Fruit fly (Drosophila melanogaster) whole organism, embryonic: ENCODE measurements around the gene mthl1.
A peak's percentile ranks its signal among the peaks of the same experiment; 100 is the strongest.

Experiments used
- ATbp ChIP-seq: fragments of 200-800 bp; sonication (Bioruptor generic); optimal IDR thresholded peaks from 2 replicates; lab custom pipeline; 2017; ENCODE audit warnings: missing biosample characterization, mild to moderate bottlenecking, missing genetic modification characterization, missing genetic modification reagents
- B-H1 ChIP-seq: fragments of 200-800 bp; sonication (Bioruptor generic); IDR thresholded peaks from 3 replicates; pipeline ENCODE4 v1.3.6; 2022; ENCODE audit warnings: missing biosample characterization, missing genetic modification characterization
- B-H2 ChIP-seq: fragments of 200-800 bp; sonication (Bioruptor generic); optimal IDR thresholded peaks from 2 replicates; lab custom pipeline; 2018; ENCODE audit warnings: missing biosample characterization, mild to moderate bottlenecking, missing genetic modification characterization
- Bgb ChIP-seq: fragments of 200-800 bp; sonication (Bioruptor generic); IDR thresholded peaks from 2 replicates; pipeline ENCODE4 v1.3.6; 2022; ENCODE audit warnings: missing biosample characterization, missing genetic modification characterization; ENCODE audit not compliant: partially characterized antibody
- Blimp-1 ChIP-seq: fragments of 200-800 bp; sonication (Bioruptor generic); optimal IDR thresholded peaks from 3 replicates; lab custom pipeline; 2018; ENCODE audit warnings: missing biosample characterization, missing genetic modification characterization, mild to moderate bottlenecking, moderate library complexity, missing genetic modification reagents
- Bteb2 ChIP-seq: fragments of 200-800 bp; sonication (Bioruptor generic); optimal IDR thresholded peaks from 2 replicates; lab custom pipeline; 2016; ENCODE audit warnings: missing biosample characterization, missing genetic modification characterization
- CG10267 ChIP-seq: fragments of 200-800 bp; sonication (Bioruptor generic); optimal IDR thresholded peaks from 2 replicates; lab custom pipeline; 2018; ENCODE audit warnings: missing biosample characterization, mild to moderate bottlenecking, missing genetic modification characterization, moderate library complexity
- CG10654 ChIP-seq: fragments of 200-800 bp; sonication (Bioruptor generic); optimal IDR thresholded peaks from 2 replicates; lab custom pipeline; 2016; ENCODE audit warnings: missing biosample characterization, missing genetic modification characterization
- CG11696 ChIP-seq: fragments of 200-800 bp; sonication (Bioruptor generic); IDR thresholded peaks from 2 replicates; pipeline ENCODE4 v1.3.6; 2022; ENCODE audit warnings: missing biosample characterization, missing genetic modification characterization
- CG12071 ChIP-seq: fragments of 200-800 bp; sonication (Bioruptor generic); optimal IDR thresholded peaks from 3 replicates; lab custom pipeline; 2018; ENCODE audit warnings: missing biosample characterization, mild to moderate bottlenecking, missing genetic modification characterization
- CG12659 ChIP-seq: fragments of 200-800 bp; sonication (Bioruptor generic); optimal IDR thresholded peaks from 3 replicates; lab custom pipeline; 2017; ENCODE audit warnings: mild to moderate bottlenecking, missing biosample characterization, missing genetic modification reagents, missing genetic modification characterization
- CG12769 ChIP-seq: fragments of 200-800 bp; sonication (Bioruptor generic); optimal IDR thresholded peaks from 2 replicates; lab custom pipeline; 2019; ENCODE audit warnings: missing biosample characterization, mild to moderate bottlenecking, missing genetic modification characterization, moderate library complexity
- CG13287 ChIP-seq: fragments of 200-800 bp; sonication (Bioruptor generic); IDR thresholded peaks from 2 replicates; pipeline ENCODE4 v1.3.6; 2022; ENCODE audit warnings: missing biosample characterization, missing genetic modification characterization; ENCODE audit not compliant: partially characterized antibody
- CG31388 ChIP-seq: fragments of 200-800 bp; sonication (Bioruptor generic); optimal IDR thresholded peaks from 2 replicates; lab custom pipeline; 2016; ENCODE audit warnings: missing biosample characterization, missing genetic modification characterization
- CG32532 ChIP-seq: fragments of 200-800 bp; sonication (Bioruptor generic); IDR thresholded peaks from 2 replicates; pipeline ENCODE4 v1.3.6; 2022; ENCODE audit warnings: missing biosample characterization, missing genetic modification characterization
- CG7372 ChIP-seq: fragments of 200-800 bp; sonication (Bioruptor generic); IDR thresholded peaks from 2 replicates; pipeline ENCODE4 v1.3.6; 2022; ENCODE audit warnings: missing biosample characterization, missing genetic modification characterization
- CG7839 ChIP-seq: fragments of 200-800 bp; sonication (Bioruptor generic); optimal IDR thresholded peaks from 3 replicates; lab custom pipeline; 2018; ENCODE audit warnings: missing biosample characterization, mild to moderate bottlenecking, missing genetic modification characterization, moderate library complexity
- CG9932 ChIP-seq: fragments of 200-800 bp; sonication (Bioruptor generic); IDR thresholded peaks from 2 replicates; pipeline ENCODE4 v1.3.6; 2022; ENCODE audit warnings: missing biosample characterization, missing genetic modification characterization
- Dbx ChIP-seq: fragments of 200-800 bp; sonication (Bioruptor generic); IDR thresholded peaks from 3 replicates; pipeline ENCODE4 v1.3.6; 2022; ENCODE audit warnings: missing biosample characterization, missing genetic modification characterization
- Dip3 ChIP-seq: fragments of 200-800 bp; sonication (Bioruptor generic); optimal IDR thresholded peaks from 3 replicates; lab custom pipeline; 2016; ENCODE audit warnings: missing biosample characterization, missing genetic modification characterization
- Eip74EF ChIP-seq, 2 experiments: fragments of 200-800 bp in 1 of 2; fragments of >200 bp in 1 of 2; sonication (Bioruptor generic) in 1 of 2; optimal IDR thresholded peaks; 2 replicates each; lab custom pipeline; 2017 to 2019; ENCODE audit warnings: missing biosample characterization in 2 of 2, missing genetic modification characterization in 2 of 2, mild to moderate bottlenecking in 1 of 2, moderate library complexity in 1 of 2
- Fer2 ChIP-seq: fragments of 200-800 bp; sonication (Bioruptor generic); optimal IDR thresholded peaks from 2 replicates; lab custom pipeline; 2018; ENCODE audit warnings: missing biosample characterization, mild to moderate bottlenecking, missing genetic modification characterization, moderate library complexity
- Opbp ChIP-seq: fragments of 200-800 bp; sonication (Bioruptor generic); IDR thresholded peaks from 3 replicates; pipeline ENCODE4 v1.3.6; 2022; ENCODE audit warnings: missing biosample characterization, missing genetic modification characterization; ENCODE audit not compliant: partially characterized antibody
- Pdp1 ChIP-seq, 2 experiments: fragments of 200-800 bp; sonication (Bioruptor generic); optimal IDR thresholded peaks; 3 replicates each; lab custom pipeline; 2016; ENCODE audit warnings: missing biosample characterization in 2 of 2, missing genetic modification characterization in 2 of 2, mild to moderate bottlenecking in 1 of 2, moderate library complexity in 1 of 2
- Rfx ChIP-seq: fragments of 200-800 bp; sonication (Bioruptor generic); IDR thresholded peaks from 2 replicates; pipeline ENCODE4 v1.3.6; 2022; ENCODE audit warnings: missing biosample characterization, missing genetic modification characterization
- Taf1 ChIP-seq: fragments of 200-800 bp; sonication (Bioruptor generic); IDR thresholded peaks from 2 replicates; pipeline ENCODE4 v1.3.6; 2022; ENCODE audit warnings: missing biosample characterization, missing genetic modification characterization
- ab ChIP-seq: fragments of 200-800 bp; sonication (Bioruptor generic); optimal IDR thresholded peaks from 2 replicates; lab custom pipeline; 2016; ENCODE audit warnings: missing biosample characterization, missing genetic modification characterization
- abd-A ChIP-seq: fragments of 200-800 bp; sonication (Bioruptor generic); optimal IDR thresholded peaks from 3 replicates; lab custom pipeline; 2019; ENCODE audit warnings: missing biosample characterization, mild to moderate bottlenecking, missing genetic modification characterization, moderate library complexity
- az2 ChIP-seq: fragments of 200-800 bp; sonication (Bioruptor generic); optimal IDR thresholded peaks from 3 replicates; lab custom pipeline; 2016; ENCODE audit warnings: missing biosample characterization, missing genetic modification characterization
- bowl ChIP-seq: fragments of 200-800 bp; sonication (Bioruptor generic); IDR thresholded peaks from 2 replicates; pipeline ENCODE4 v1.3.6; 2022; ENCODE audit warnings: missing biosample characterization, missing genetic modification characterization
- cad ChIP-seq: fragments of >200 bp; optimal IDR thresholded peaks from 2 replicates; lab custom pipeline; 2017; ENCODE audit warnings: missing biosample characterization, missing genetic modification characterization
- chinmo ChIP-seq: fragments of 200-800 bp; sonication (Bioruptor generic); IDR thresholded peaks from 4 replicates; pipeline ENCODE4 v1.3.6; 2022; ENCODE audit warnings: missing biosample characterization, missing genetic modification characterization; ENCODE audit not compliant: partially characterized antibody
- chm ChIP-seq: fragments of 200-800 bp; sonication (Bioruptor generic); IDR thresholded peaks from 2 replicates; pipeline ENCODE4 v1.3.6; 2022; ENCODE audit warnings: missing biosample characterization, missing genetic modification characterization
- chn ChIP-seq: fragments of 200-800 bp; sonication (Bioruptor generic); optimal IDR thresholded peaks from 2 replicates; lab custom pipeline; 2016; ENCODE audit warnings: missing biosample characterization, missing genetic modification characterization
- ci ChIP-seq: fragments of 200-800 bp; sonication (Bioruptor generic); IDR thresholded peaks from 3 replicates; pipeline ENCODE4 v1.3.6; 2022; ENCODE audit warnings: missing biosample characterization, missing genetic modification characterization
- cwo ChIP-seq: fragments of 200-800 bp; sonication (Bioruptor generic); optimal IDR thresholded peaks from 3 replicates; lab custom pipeline; 2017; ENCODE audit warnings: missing biosample characterization, missing genetic modification characterization, mild to moderate bottlenecking, moderate library complexity, missing genetic modification reagents
- dysf ChIP-seq: fragments of 200-800 bp; sonication (Bioruptor generic); IDR thresholded peaks from 3 replicates; pipeline ENCODE4 v1.3.6; 2022; ENCODE audit warnings: missing biosample characterization, missing genetic modification characterization
- gro ChIP-seq: fragments of 200-800 bp; sonication (Bioruptor generic); optimal IDR thresholded peaks from 2 replicates; lab custom pipeline; 2016; ENCODE audit warnings: missing biosample characterization, missing genetic modification characterization
- h ChIP-seq: fragments of >200 bp; optimal IDR thresholded peaks from 2 replicates; lab custom pipeline; 2017
- hb ChIP-seq: fragments of 200-800 bp; sonication (Bioruptor generic); IDR thresholded peaks from 3 replicates; pipeline ENCODE4 v1.3.6; 2022; ENCODE audit warnings: missing biosample characterization, missing genetic modification characterization; ENCODE audit not compliant: partially characterized antibody
- nom ChIP-seq: fragments of 200-800 bp; sonication (Bioruptor generic); optimal IDR thresholded peaks from 2 replicates; lab custom pipeline; 2017; ENCODE audit warnings: missing biosample characterization, missing genetic modification characterization, mild to moderate bottlenecking, moderate library complexity, missing genetic modification reagents
- onecut ChIP-seq: fragments of 200-800 bp; sonication (Bioruptor generic); IDR thresholded peaks from 2 replicates; pipeline ENCODE4 v1.3.6; 2022; ENCODE audit warnings: missing biosample characterization, missing genetic modification characterization
- psq ChIP-seq: fragments of 200-800 bp; sonication (Bioruptor generic); optimal IDR thresholded peaks from 2 replicates; lab custom pipeline; 2017; ENCODE audit warnings: missing biosample characterization, missing genetic modification characterization
- row ChIP-seq: fragments of 200-800 bp; sonication (Bioruptor generic); IDR thresholded peaks from 3 replicates; pipeline ENCODE4 v1.3.6; 2022; ENCODE audit warnings: missing biosample characterization, missing genetic modification characterization
- sens ChIP-seq: fragments of 200-800 bp; sonication (Bioruptor generic); peaks from one replicate; lab custom pipeline; 2016; ENCODE audit warnings: missing biosample characterization, missing genetic modification characterization
- slbo ChIP-seq: fragments of 200-800 bp; sonication (Bioruptor generic); IDR thresholded peaks from 2 replicates; pipeline ENCODE4 v1.3.6; 2022; ENCODE audit warnings: missing biosample characterization, missing genetic modification characterization
- sr ChIP-seq: fragments of 200-800 bp; sonication (Bioruptor generic); IDR thresholded peaks from 3 replicates; pipeline ENCODE4 v1.3.6; 2022; ENCODE audit warnings: missing biosample characterization, missing genetic modification characterization
- ssp ChIP-seq: fragments of 200-800 bp; sonication (Bioruptor generic); IDR thresholded peaks from 2 replicates; pipeline ENCODE4 v1.3.6; 2022; ENCODE audit warnings: missing biosample characterization, missing genetic modification characterization
- sug ChIP-seq: fragments of 200-800 bp; optimal IDR thresholded peaks from 2 replicates; lab custom pipeline; 2019; ENCODE audit warnings: missing biosample characterization, mild to moderate bottlenecking, missing genetic modification characterization, moderate library complexity
- twi ChIP-seq: fragments of 200-800 bp; optimal IDR thresholded peaks from 2 replicates; lab custom pipeline; 2019; ENCODE audit warnings: missing biosample characterization, mild to moderate bottlenecking, missing genetic modification characterization, moderate library complexity
- unc-4 ChIP-seq: fragments of 200-800 bp; sonication (Bioruptor generic); IDR thresholded peaks from 2 replicates; pipeline ENCODE4 v1.3.6; 2022; ENCODE audit warnings: missing biosample characterization, missing genetic modification characterization; ENCODE audit not compliant: partially characterized antibody

Gene mthl1

DNA sequence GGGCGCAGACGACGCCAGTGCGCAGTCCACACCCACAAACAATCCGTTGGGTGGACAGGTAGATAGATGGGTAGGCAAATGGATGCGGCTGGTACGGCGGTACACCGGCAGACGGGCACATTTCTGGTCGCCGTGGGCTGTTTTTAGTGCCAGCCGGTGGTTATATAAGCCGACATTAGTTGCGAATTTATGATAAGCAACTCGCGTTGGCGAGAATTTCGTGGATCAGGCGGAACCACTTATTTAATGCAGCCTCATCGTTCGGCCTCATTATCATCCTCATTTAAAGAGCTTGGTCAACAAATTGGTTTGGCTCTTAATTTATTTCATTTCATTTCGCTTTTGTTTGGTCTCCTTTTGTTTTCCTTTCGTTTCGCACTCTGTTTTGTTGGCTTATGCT, 22.0 kb upstream of the mthl1 start:
- TF ChIP-seq onecut (no peak), twi (tag; lab: Kevin White, UChicago) (no peak), CG12659 (GFP tag; lab: Kevin White, UChicago) (no peak), az2 (GFP tag; lab: Kevin White, UChicago) (no peak), CG31388 (no peak), Eip74EF (GFP tag; optimal IDR thresholded peaks at IDR 0.05; lab: Kevin White, UChicago) (no peak), CG7372 (GFP tag; lab: Robert Waterston, UW) (no peak), CG7839 (tag; lab: Kevin White, UChicago) (no peak), nom (peak; percentile 48), Blimp-1 (GFP tag; lab: Kevin White, UChicago) (peak; percentile 5), psq (GFP tag; lab: Kevin White, UChicago) (no peak), CG10267 (tag; lab: Kevin White, UChicago) (no peak), hb (no peak), chn (no peak), slbo (GFP tag; lab: Robert Waterston, UW) (no peak), Pdp1 (GFP tag; optimal IDR thresholded peaks at IDR 0.05; lab: Kevin White, UChicago) (peak in 1 of 2 experiments; percentile 53), sens (GFP tag; lab: Kevin White, UChicago) (no peak), Taf1 (GFP tag; lab: Robert Waterston, UW) (no peak), Bteb2 (GFP tag; lab: Kevin White, UChicago) (no peak), h (no peak), gro (GFP tag; lab: Kevin White, UChicago) (no peak), chm (GFP tag; lab: Robert Waterston, UW) (no peak), B-H1 (GFP tag; lab: Robert Waterston, UW) (no peak), sug (no peak), ssp (GFP tag; lab: Robert Waterston, UW) (no peak), Dip3 (GFP tag; lab: Kevin White, UChicago) (no peak), CG11696 (GFP tag; lab: Robert Waterston, UW) (no peak), CG10654 (GFP tag; lab: Kevin White, UChicago) (no peak), cad (GFP tag; lab: Kevin White, UChicago) (no peak), chinmo (0 out of 4 replicates have a peak, but pooled peaks have one; percentile 51), Fer2 (no peak)

- TF ChIP-seq CG12769 (tag; lab: Kevin White, UChicago): peak; percentile 80
- no peak for TF ChIP-seq ab (GFP tag; lab: Kevin White, UChicago)
- TF ChIP-seq unc-4 (GFP tag; lab: Robert Waterston, UW): 0 out of 2 replicates have a peak, but pooled peaks have one; percentile 16
- TF ChIP-seq B-H2 (GFP tag; lab: Kevin White, UChicago): no peak
- no peak for TF ChIP-seq ATbp (GFP tag; lab: Kevin White, UChicago)
- TF ChIP-seq abd-A (tag; lab: Kevin White, UChicago): peak; percentile 19
- TF ChIP-seq CG12071: no peak
- 0 out of 2 replicates have a peak, but pooled peaks have one; percentile 36 for TF ChIP-seq Bgb
- TF ChIP-seq sr: peak; percentile 72
- TF ChIP-seq CG9932 (GFP tag; lab: Robert Waterston, UW): 0 out of 2 replicates have a peak, but pooled peaks have one; percentile 19
- 0 out of 3 replicates have a peak, but pooled peaks have one; percentile 16 for TF ChIP-seq Dbx (GFP tag; lab: Robert Waterston, UW)
- no peak for TF ChIP-seq h
- peak; percentile 47; the same call in 1 of the 3 replicates for TF ChIP-seq Opbp (GFP tag; lab: Robert Waterston, UW)
- TF ChIP-seq chinmo: peak; percentile 92
- TF ChIP-seq row (GFP tag; lab: Robert Waterston, UW): peak; percentile 21; the same call in 1 of the 3 replicates
- peak; percentile 0 for TF ChIP-seq cwo
- peak; percentile 18; the same call in 1 of the 2 replicates for TF ChIP-seq CG13287 (GFP tag; lab: Robert Waterston, UW)
- 0 out of 3 replicates have a peak, but pooled peaks have one; percentile 16 for TF ChIP-seq dysf (GFP tag; lab: Robert Waterston, UW)
- 0 out of 2 replicates have a peak, but pooled peaks have one; percentile 21 for TF ChIP-seq Rfx (GFP tag; lab: Robert Waterston, UW)
- TF ChIP-seq bowl (GFP tag; lab: Robert Waterston, UW): no peak
- TF ChIP-seq CG32532 (GFP tag; lab: Robert Waterston, UW): peak; percentile 29; the same call in 1 of the 2 replicates
- peak; percentile 51; the same call in 2 of the 3 replicates for TF ChIP-seq ci (GFP tag; lab: Robert Waterston, UW)
Observed at dm6 chrX:16621462-16621861, 19.3 kb upstream of the mthl1 start, which contains the start of gene CG9782. Gene CG9782 (minus strand): TSS chrX:16621589.
